Worm (Caenorhabditis elegans): ENCODE data around the gene srh-37.

- TF ChIP-seq ceh-9 (tag; optimal IDR thresholded peaks at IDR 0.05) = no peak
- TF ChIP-seq ama-1 (optimal IDR thresholded peaks at IDR 0.05) = no peak
- no peak for TF ChIP-seq snpc-4 (tag; optimal IDR thresholded peaks at IDR 0.05)
- no peak for TF ChIP-seq ceh-16 (tag; optimal IDR thresholded peaks at IDR 0.05)
- no peak for TF ChIP-seq nhr-11 (tag; optimal IDR thresholded peaks at IDR 0.05)
- TF ChIP-seq fos-1 (tag; optimal IDR thresholded peaks at IDR 0.05) = no peak
- TF ChIP-seq nhr-77 (tag; optimal IDR thresholded peaks at IDR 0.05) = no peak
- TF ChIP-seq nhr-28 (tag; optimal IDR thresholded peaks at IDR 0.05) = no peak
- no peak for TF ChIP-seq nfya-1 (tag; optimal IDR thresholded peaks at IDR 0.05; ENCODE audit: insufficient read depth)
- no peak for TF ChIP-seq pha-4 (tag; optimal IDR thresholded peaks at IDR 0.05)
- no peak for TF ChIP-seq unc-62 (GFP tag; optimal IDR thresholded peaks at IDR 0.05)
- no peak for TF ChIP-seq unc-39 (tag; optimal IDR thresholded peaks at IDR 0.05)
- TF ChIP-seq elt-3 (tag; optimal IDR thresholded peaks at IDR 0.05) = no peak
Observed at ce11 chrV:467507-467906, 44.8 kb downstream of the srh-37 start.
